Worm (Caenorhabditis elegans) whole organism, L2 larva: ENCODE results near the gene F47G3.1.
A peak's percentile ranks its signal among the peaks of the same experiment; 100 is the strongest.

Experiments used
- C34F6.9 ChIP-seq: fragments of 150-350 bp; optimal IDR thresholded peaks from 2 replicates; lab custom pipeline; 2014; ENCODE audit warnings: missing biosample characterization, missing genetic modification characterization
- F13H6.1 ChIP-seq: sonication (generic microtip); optimal IDR thresholded peaks from 2 replicates; lab custom pipeline; 2016; ENCODE audit warnings: missing genetic modification characterization, missing compliant biosample characterization
- R02D3.7 ChIP-seq: fragments of 150-350 bp; optimal IDR thresholded peaks from 2 replicates; lab custom pipeline; 2014; ENCODE audit warnings: missing biosample characterization, missing genetic modification characterization
- Y55F3AM.14 ChIP-seq: fragments of 200-800 bp; sonication (Bioruptor generic); optimal IDR thresholded peaks from 2 replicates; lab custom pipeline; 2018; ENCODE audit warnings: mild to moderate bottlenecking, missing genetic modification characterization, missing compliant biosample characterization
- alr-1 ChIP-seq: fragments of 150-350 bp; optimal IDR thresholded peaks from 2 replicates; lab custom pipeline; 2014; ENCODE audit warnings: missing biosample characterization, missing genetic modification characterization
- aly-2 ChIP-seq: fragments of 150-350 bp; optimal IDR thresholded peaks from 2 replicates; lab custom pipeline; 2014; ENCODE audit warnings: missing biosample characterization, missing genetic modification characterization
- ama-1 ChIP-seq: fragments of 150-350 bp; optimal IDR thresholded peaks from 2 replicates; lab custom pipeline; 2018; ENCODE audit warnings: inconsistent platforms
- blmp-1 ChIP-seq: sonication (generic microtip); optimal IDR thresholded peaks from 2 replicates; lab custom pipeline; 2017; ENCODE audit warnings: missing genetic modification characterization, mild to moderate bottlenecking, missing compliant biosample characterization, antibody characterized with exemption, moderate library complexity; ENCODE audit not compliant: insufficient read depth
- ceh-16 ChIP-seq: fragments of 150-350 bp; optimal IDR thresholded peaks from 2 replicates; lab custom pipeline; 2014; ENCODE audit warnings: missing biosample characterization, missing genetic modification characterization
- crh-2 ChIP-seq: sonication (generic microtip); optimal IDR thresholded peaks from 2 replicates; lab custom pipeline; 2017; ENCODE audit warnings: missing biosample characterization, missing genetic modification characterization
- dmd-4 ChIP-seq: sonication (generic microtip); optimal IDR thresholded peaks from 2 replicates; lab custom pipeline; 2017; ENCODE audit warnings: missing biosample characterization, missing genetic modification characterization
- egl-27 ChIP-seq: sonication (generic microtip); optimal IDR thresholded peaks from 3 replicates; lab custom pipeline; 2017; ENCODE audit warnings: missing biosample characterization, missing genetic modification reagents, missing genetic modification characterization
- elt-1 ChIP-seq: fragments of 150-350 bp; optimal IDR thresholded peaks from 2 replicates; lab custom pipeline; 2014; ENCODE audit warnings: missing biosample characterization, missing genetic modification characterization
- elt-3 ChIP-seq: sonication (generic microtip); optimal IDR thresholded peaks from 2 replicates; lab custom pipeline; 2017; ENCODE audit warnings: missing biosample characterization, missing genetic modification characterization
- fos-1 ChIP-seq: fragments of 150-350 bp; optimal IDR thresholded peaks from 2 replicates; lab custom pipeline; 2014; ENCODE audit warnings: missing biosample characterization, missing genetic modification characterization
- gmeb-1 ChIP-seq: fragments of 150-350 bp; optimal IDR thresholded peaks from 2 replicates; lab custom pipeline; 2014; ENCODE audit warnings: missing biosample characterization, missing genetic modification characterization
- lin-11 ChIP-seq: fragments of 150-350 bp; sonication (generic microtip); optimal IDR thresholded peaks from 2 replicates; lab custom pipeline; 2014; ENCODE audit warnings: missing biosample characterization, missing genetic modification characterization, inconsistent platforms, mixed read lengths
- lin-13 ChIP-seq: fragments of 150-350 bp; optimal IDR thresholded peaks from 2 replicates; lab custom pipeline; 2014; ENCODE audit warnings: missing biosample characterization, missing genetic modification reagents, missing genetic modification characterization
- lsy-2 ChIP-seq, 2 experiments: fragments of 150-350 bp in 1 of 2; sonication (generic microtip) in 1 of 2; optimal IDR thresholded peaks; 2 replicates each; lab custom pipeline; 2014 to 2017; ENCODE audit warnings: missing biosample characterization in 2 of 2, missing genetic modification characterization in 2 of 2
- mab-5 ChIP-seq: fragments of 150-350 bp; optimal IDR thresholded peaks from 2 replicates; lab custom pipeline; 2014; ENCODE audit warnings: missing biosample characterization, missing genetic modification characterization
- nhr-10 ChIP-seq: sonication (generic microtip); optimal IDR thresholded peaks from 2 replicates; lab custom pipeline; 2017; ENCODE audit warnings: missing biosample characterization, missing genetic modification characterization
- nhr-11 ChIP-seq: fragments of 150-350 bp; optimal IDR thresholded peaks from 2 replicates; lab custom pipeline; 2014; ENCODE audit warnings: missing biosample characterization, missing genetic modification characterization
- nhr-12 ChIP-seq: fragments of 150-350 bp; optimal IDR thresholded peaks from 2 replicates; lab custom pipeline; 2014; ENCODE audit warnings: missing biosample characterization, missing genetic modification characterization
- nhr-21 ChIP-seq: fragments of 150-350 bp; optimal IDR thresholded peaks from 2 replicates; lab custom pipeline; 2014; ENCODE audit warnings: missing biosample characterization, missing genetic modification characterization
- nhr-237 ChIP-seq: fragments of 150-350 bp; optimal IDR thresholded peaks from 2 replicates; lab custom pipeline; 2014; ENCODE audit warnings: missing biosample characterization, missing genetic modification characterization
- nhr-25 ChIP-seq: fragments of 150-350 bp; sonication (generic microtip); optimal IDR thresholded peaks from 3 replicates; lab custom pipeline; 2014; ENCODE audit warnings: missing biosample characterization, missing genetic modification characterization
- nhr-6 ChIP-seq: fragments of 150-350 bp; optimal IDR thresholded peaks from 2 replicates; lab custom pipeline; 2014; ENCODE audit warnings: missing biosample characterization, missing genetic modification characterization
- peb-1 ChIP-seq: fragments of 150-350 bp; optimal IDR thresholded peaks from 2 replicates; lab custom pipeline; 2014; ENCODE audit warnings: missing biosample characterization, missing genetic modification characterization
- sem-4 ChIP-seq: fragments of 150-350 bp; optimal IDR thresholded peaks from 2 replicates; lab custom pipeline; 2014; ENCODE audit warnings: missing biosample characterization, missing genetic modification reagents, missing genetic modification characterization
- skn-1 ChIP-seq: sonication (generic microtip); optimal IDR thresholded peaks from 2 replicates; lab custom pipeline; 2017; ENCODE audit warnings: missing biosample characterization, missing genetic modification characterization
- sma-3 ChIP-seq: sonication (generic microtip); optimal IDR thresholded peaks from 2 replicates; lab custom pipeline; 2016; ENCODE audit warnings: missing genetic modification reagents, missing genetic modification characterization, missing compliant biosample characterization
- snpc-4 ChIP-seq: fragments of 150-350 bp; optimal IDR thresholded peaks from 2 replicates; lab custom pipeline; 2014; ENCODE audit warnings: missing biosample characterization, missing genetic modification characterization
- unc-39 ChIP-seq: fragments of 150-350 bp; optimal IDR thresholded peaks from 2 replicates; lab custom pipeline; 2014; ENCODE audit warnings: missing biosample characterization, missing genetic modification characterization
- unc-55 ChIP-seq: fragments of 150-350 bp; sonication (generic microtip); optimal IDR thresholded peaks from 3 replicates; lab custom pipeline; 2014; ENCODE audit warnings: missing biosample characterization, missing genetic modification reagents, missing genetic modification characterization
- unc-62 ChIP-seq: fragments of 150-350 bp; optimal IDR thresholded peaks from 2 replicates; lab custom pipeline; 2014; ENCODE audit warnings: missing biosample characterization, missing genetic modification reagents, missing genetic modification characterization
- zag-1 ChIP-seq: fragments of 150-350 bp; optimal IDR thresholded peaks from 2 replicates; lab custom pipeline; 2014; ENCODE audit warnings: missing biosample characterization, missing genetic modification characterization
- ztf-1 ChIP-seq: fragments of 200-800 bp; sonication (Bioruptor generic); conservative IDR thresholded peaks from 2 replicates; pipeline ENCODE4 v1.3.6; 2022; ENCODE audit warnings: missing genetic modification characterization, missing compliant biosample characterization

Gene F47G3.1

DNA sequence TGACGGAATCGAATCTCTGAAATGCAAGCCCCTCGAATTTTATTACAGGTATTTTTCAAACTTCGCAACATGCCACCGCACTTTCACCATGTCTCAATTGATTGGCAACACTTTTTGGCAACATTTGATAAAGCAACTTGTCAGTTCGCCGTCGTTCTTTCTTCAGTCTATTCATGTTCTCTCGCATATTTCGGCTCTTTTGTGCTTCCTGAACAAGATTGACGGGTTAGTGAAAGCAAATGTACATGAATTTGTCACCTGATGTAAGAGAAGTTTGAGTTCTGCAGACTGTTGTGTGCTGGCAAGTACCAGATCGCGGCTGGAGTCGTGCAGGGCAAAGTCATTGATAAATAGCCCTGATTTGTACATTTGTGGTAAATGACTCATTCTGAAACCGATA, 36.6 kb downstream of the F47G3.1 start:
- TF ChIP-seq nhr-237 (tag; lab: Kevin White, UChicago) (no peak), nhr-25 (tag; lab: Kevin White, UChicago) (no peak), alr-1 (tag; lab: Kevin White, UChicago) (no peak), R02D3.7 (no peak), nhr-12 (no peak), sem-4 (tag; lab: Kevin White, UChicago) (no peak), ceh-16 (tag; lab: Kevin White, UChicago) (no peak), aly-2 (tag; lab: Kevin White, UChicago) (no peak), unc-39 (no peak), snpc-4 (tag; lab: Kevin White, UChicago) (no peak), lin-13 (GFP tag; lab: Kevin White, UChicago) (no peak), unc-62 (GFP tag; lab: Kevin White, UChicago) (no peak), zag-1 (tag; lab: Kevin White, UChicago) (no peak), lin-11 (tag; lab: Kevin White, UChicago) (no peak), elt-3 (tag; lab: Kevin White, UChicago) (no peak), lsy-2 (tag; optimal IDR thresholded peaks at IDR 0.05; lab: Kevin White, UChicago) (no peak)

DNA sequence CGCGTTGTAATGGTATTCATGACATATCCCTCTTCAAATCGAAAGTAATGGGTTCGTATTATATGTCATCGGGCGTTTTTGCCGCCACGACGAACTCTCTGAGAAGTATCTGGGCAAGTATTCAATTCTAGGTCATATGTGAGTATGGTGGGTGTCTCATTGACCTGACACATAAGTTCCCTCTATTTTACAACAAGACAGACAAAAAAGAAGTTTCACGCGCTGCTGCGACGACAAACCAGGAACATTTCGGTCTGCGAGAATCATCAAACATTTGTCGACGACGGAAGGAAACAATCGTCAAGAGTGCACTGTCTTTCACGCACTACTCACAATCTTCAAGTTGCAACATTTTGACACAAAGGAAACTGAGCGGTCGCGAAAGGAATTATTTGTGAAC, 39.7 kb downstream of the F47G3.1 start:
- no peak for TF ChIP-seq ztf-1
- no peak for TF ChIP-seq crh-2
- TF ChIP-seq nhr-25 (tag; lab: Kevin White, UChicago), result no peak
- TF ChIP-seq nhr-11, result no peak
- no peak for TF ChIP-seq mab-5 (tag; lab: Kevin White, UChicago)
- peak; percentile 12 for TF ChIP-seq fos-1 (tag; lab: Kevin White, UChicago)
- TF ChIP-seq alr-1 (tag; lab: Kevin White, UChicago), result no peak
- no peak for TF ChIP-seq nhr-10 (tag; lab: Kevin White, UChicago)
- no peak for TF ChIP-seq ama-1 (lab: Kevin White, UChicago)
- TF ChIP-seq blmp-1 (tag; lab: Kevin White, UChicago), result no peak
- TF ChIP-seq peb-1, result no peak
- no peak for TF ChIP-seq unc-39
- TF ChIP-seq lsy-2 (tag; optimal IDR thresholded peaks at IDR 0.05; lab: Kevin White, UChicago), result no peak
- TF ChIP-seq snpc-4 (tag; lab: Kevin White, UChicago), result no peak
- no peak for TF ChIP-seq dmd-4 (tag; lab: Kevin White, UChicago)
- TF ChIP-seq F13H6.1 (tag; lab: Kevin White, UChicago), result peak; percentile 14
- no peak for TF ChIP-seq R02D3.7
- TF ChIP-seq egl-27 (tag; lab: Kevin White, UChicago), result peak; percentile 26
- TF ChIP-seq sma-3 (GFP tag; lab: Kevin White, UChicago), result no peak
- no peak for TF ChIP-seq zag-1 (tag; lab: Kevin White, UChicago)
- no peak for TF ChIP-seq sem-4 (tag; lab: Kevin White, UChicago)
- TF ChIP-seq nhr-237 (tag; lab: Kevin White, UChicago), result no peak
- no peak for TF ChIP-seq elt-3 (tag; lab: Kevin White, UChicago)
- TF ChIP-seq lin-11 (tag; lab: Kevin White, UChicago), result no peak
- no peak for TF ChIP-seq gmeb-1 (tag; lab: Kevin White, UChicago)
- TF ChIP-seq, all 48 proteins: peak for 3

DNA sequence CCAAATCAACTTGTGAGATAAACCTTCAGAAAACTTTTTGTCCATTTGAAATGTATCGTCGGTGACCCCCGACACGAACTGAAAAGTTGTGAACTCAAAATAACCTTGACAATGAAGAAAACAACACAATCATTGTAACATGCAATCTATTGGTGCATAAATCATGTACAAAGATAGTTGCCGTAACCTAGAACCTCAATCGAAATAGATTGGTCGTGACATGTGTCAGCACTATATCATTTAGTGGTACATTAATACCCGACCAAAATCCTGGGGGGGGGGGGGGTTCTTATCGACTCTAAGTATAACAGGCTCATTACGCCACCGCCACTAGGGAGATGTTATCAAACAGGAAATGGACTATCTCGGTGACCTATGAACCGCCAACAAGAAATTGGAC, 41.4 kb downstream of the F47G3.1 start:
- TF ChIP-seq nhr-25 (tag; lab: Kevin White, UChicago) (peak; percentile 32), ceh-16 (tag; lab: Kevin White, UChicago) (peak; percentile 26), skn-1 (tag; lab: Kevin White, UChicago) (no peak), elt-1 (tag; lab: Kevin White, UChicago) (no peak), Y55F3AM.14 (no peak), nhr-21 (tag; lab: Kevin White, UChicago) (no peak), nhr-12 (no peak), C34F6.9 (tag; lab: Kevin White, UChicago) (no peak)

DNA sequence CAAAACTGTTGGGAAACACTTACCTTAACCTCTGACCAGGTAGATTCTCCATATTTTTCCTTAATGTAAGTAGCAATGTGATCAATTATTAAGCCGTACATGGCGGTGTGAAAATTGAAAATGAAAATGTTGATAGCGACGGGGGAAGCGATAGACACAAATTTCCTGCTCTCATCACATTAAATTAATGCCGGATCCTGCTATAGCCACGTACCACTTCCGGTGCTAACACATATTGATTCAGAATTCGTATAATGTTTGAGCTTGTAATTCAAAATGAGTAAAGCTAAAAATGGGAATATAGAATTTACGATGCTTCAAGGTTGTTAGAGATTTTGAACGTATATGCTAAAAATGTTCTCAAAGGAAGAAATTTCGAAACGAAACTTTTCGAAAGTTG, 41.9 kb downstream of the F47G3.1 start, which contains the start of gene gcy-31:
gcy-31 (minus strand) TSS at position 101 of the 400 bp plus-strand sequence.
- TF ChIP-seq ztf-1 (no peak), lsy-2 (tag; optimal IDR thresholded peaks at IDR 0.05; lab: Kevin White, UChicago) (no peak), lin-13 (GFP tag; lab: Kevin White, UChicago) (no peak), blmp-1 (tag; lab: Kevin White, UChicago) (no peak)

DNA sequence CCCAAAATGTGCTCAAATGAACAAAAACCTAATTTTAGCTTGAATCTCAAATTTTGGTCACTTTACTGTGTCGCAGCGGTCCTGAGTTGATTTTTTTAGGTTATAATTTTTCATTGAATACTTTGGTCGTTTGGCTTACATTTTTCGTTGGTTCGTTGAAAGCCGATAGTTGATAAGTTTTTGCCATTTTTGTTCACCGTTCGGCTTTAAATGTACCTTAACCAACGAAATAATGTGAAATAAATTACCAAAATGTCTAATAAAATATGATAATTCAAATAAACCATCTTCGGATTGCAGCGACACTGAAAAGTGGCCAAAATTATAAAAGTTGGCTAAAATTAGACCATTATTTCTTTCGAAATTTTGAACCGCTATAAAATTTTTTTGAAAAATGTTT, 44.8 kb downstream of the F47G3.1 start:
- TF ChIP-seq nhr-12 (no peak), unc-55 (no peak), skn-1 (tag; lab: Kevin White, UChicago) (no peak), C34F6.9 (tag; lab: Kevin White, UChicago) (no peak), nhr-25 (tag; lab: Kevin White, UChicago) (no peak), lin-13 (GFP tag; lab: Kevin White, UChicago) (no peak), nhr-10 (tag; lab: Kevin White, UChicago) (no peak), crh-2 (no peak), lsy-2 (tag; optimal IDR thresholded peaks at IDR 0.05; lab: Kevin White, UChicago) (no peak), blmp-1 (tag; lab: Kevin White, UChicago) (no peak), sma-3 (GFP tag; lab: Kevin White, UChicago) (no peak), mab-5 (tag; lab: Kevin White, UChicago) (no peak), alr-1 (tag; lab: Kevin White, UChicago) (no peak), nhr-6 (no peak), egl-27 (tag; lab: Kevin White, UChicago) (no peak), zag-1 (tag; lab: Kevin White, UChicago) (no peak), aly-2 (tag; lab: Kevin White, UChicago) (no peak)
- TF ChIP-seq, all 48 proteins: peak for 0
